Worm (Caenorhabditis elegans): ENCODE results near the gene W02H3.3.

The W02H3.3 gene

ce11 chrX:11068334-11068733 lies 29.7 kb downstream of the W02H3.3 start, which contains the start of gene apt-9 (continued):
- TF ChIP-seq tag-97 (GFP tag; IDR thresholded peaks at IDR 0.05) (no peak), fkh-10 (GFP tag; optimal IDR thresholded peaks at IDR 0.05) (peak; percentile 58), F44E2.7 (GFP tag; IDR thresholded peaks at IDR 0.05) (no peak), daf-19 (GFP tag; conservative IDR thresholded peaks at IDR 0.05) (no peak), unc-62 (GFP tag; optimal IDR thresholded peaks at IDR 0.05 in 1 of 2) (peak in 1 of 2 experiments; percentile 92), unc-62 (tag; optimal IDR thresholded peaks at IDR 0.05) (no peak), spr-3 (GFP tag; optimal IDR thresholded peaks at IDR 0.05) (no peak), ceh-44 (GFP tag; IDR thresholded peaks at IDR 0.05) (no peak), tra-1 (GFP tag; IDR thresholded peaks at IDR 0.05) (no peak), F37D6.2 (tag; optimal IDR thresholded peaks at IDR 0.05) (no peak), hlh-11 (tag; optimal IDR thresholded peaks at IDR 0.05) (no peak), duxl-1 (tag; optimal IDR thresholded peaks at IDR 0.05; ENCODE audit: poor library complexity) (no peak), T26A8.4 (GFP tag; IDR thresholded peaks at IDR 0.05) (no peak), nhr-48 (tag; optimal IDR thresholded peaks at IDR 0.05) (no peak), zfp-2 (tag; optimal IDR thresholded peaks at IDR 0.05) (no peak), dmd-6 (GFP tag; IDR thresholded peaks at IDR 0.05) (no peak), ceh-32 (tag; optimal IDR thresholded peaks at IDR 0.05; ENCODE audit: poor library complexity) (no peak), set-16 (GFP tag; IDR thresholded peaks at IDR 0.05) (peak; percentile 17; the same call in 1 of the 2 replicates), Y105C5A.15 (GFP tag; IDR thresholded peaks at IDR 0.05) (no peak), lsy-2 (tag; optimal IDR thresholded peaks at IDR 0.05) (peak in 1 of 2 experiments; percentile 50), T20F7.1 (GFP tag; optimal IDR thresholded peaks at IDR 0.05) (no peak), rbr-2 (tag; optimal IDR thresholded peaks at IDR 0.05) (peak; percentile 54), egl-43 (GFP tag; IDR thresholded peaks at IDR 0.05) (no peak), daf-8 (GFP tag; IDR thresholded peaks at IDR 0.05) (no peak), dpl-1 (GFP tag; optimal IDR thresholded peaks at IDR 0.05) (no peak), dmd-9 (GFP tag; IDR thresholded peaks at IDR 0.05) (no peak), ceh-28 (tag; optimal IDR thresholded peaks at IDR 0.05) (peak; percentile 16), egl-27 (tag; optimal IDR thresholded peaks at IDR 0.05) (no peak), nhr-77 (tag; optimal IDR thresholded peaks at IDR 0.05) (no peak), sdz-12 (GFP tag; optimal IDR thresholded peaks at IDR 0.05) (no peak), mep-1 (tag; optimal IDR thresholded peaks at IDR 0.05) (peak; percentile 47), Y5F2A.4 (GFP tag; optimal IDR thresholded peaks at IDR 0.05) (no peak)

DNA sequence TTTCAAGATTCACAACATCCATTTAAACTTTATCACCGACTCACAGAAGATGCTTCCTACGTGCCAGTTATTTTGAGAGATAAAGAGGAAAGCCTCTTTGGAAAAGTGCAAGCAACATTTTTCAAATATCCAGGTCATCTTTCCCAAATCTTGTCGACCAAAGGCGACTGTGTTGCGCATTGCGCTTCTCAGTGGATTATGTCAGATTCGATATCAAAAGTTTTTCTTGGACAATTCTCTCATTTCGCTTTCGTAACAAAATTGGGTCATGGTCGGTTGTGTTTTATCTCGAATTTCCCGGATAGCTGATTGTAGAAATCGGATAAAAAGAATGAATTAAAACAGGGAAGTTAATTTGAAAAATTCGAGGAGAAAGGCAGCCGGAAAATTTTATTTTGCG lies 30.7 kb downstream of the W02H3.3 start:
- TF ChIP-seq ceh-20 (GFP tag; IDR thresholded peaks at IDR 0.05) (no peak), pha-4 (GFP tag; IDR thresholded peaks at IDR 0.05) (no peak), pha-4 (tag; optimal IDR thresholded peaks at IDR 0.05) (no peak), nhr-11 (tag; optimal IDR thresholded peaks at IDR 0.05) (no peak), fkh-10 (GFP tag; optimal IDR thresholded peaks at IDR 0.05) (no peak), sdz-12 (GFP tag; optimal IDR thresholded peaks at IDR 0.05) (no peak), unc-62 (GFP tag; optimal IDR thresholded peaks at IDR 0.05 in 1 of 2) (no peak), unc-62 (tag; optimal IDR thresholded peaks at IDR 0.05) (no peak), zfp-2 (tag; optimal IDR thresholded peaks at IDR 0.05) (no peak), tra-1 (GFP tag; IDR thresholded peaks at IDR 0.05) (no peak), gei-8 (GFP tag; optimal IDR thresholded peaks at IDR 0.05) (no peak), unc-130 (GFP tag; optimal IDR thresholded peaks at IDR 0.05) (no peak), Y5F2A.4 (GFP tag; optimal IDR thresholded peaks at IDR 0.05) (no peak), mxl-2 (GFP tag; conservative IDR thresholded peaks at IDR 0.05) (no peak), F44E2.7 (GFP tag; IDR thresholded peaks at IDR 0.05) (no peak), mep-1 (tag; optimal IDR thresholded peaks at IDR 0.05) (no peak)

ce11 chrX:11064799-11065198 lies 33.2 kb downstream of the W02H3.3 start, which contains the start of gene lpr-4:
lpr-4 (plus strand) TSS chrX:11065126.
- no peak for TF ChIP-seq gei-8 (GFP tag; optimal IDR thresholded peaks at IDR 0.05)
- TF ChIP-seq dmd-6 (GFP tag; IDR thresholded peaks at IDR 0.05), result no peak
- no peak for TF ChIP-seq Y5F2A.4 (GFP tag; optimal IDR thresholded peaks at IDR 0.05)
- peak in 1 of 2 experiments; percentile 91 for TF ChIP-seq unc-62 (GFP tag; optimal IDR thresholded peaks at IDR 0.05 in 1 of 2)
- no peak for TF ChIP-seq unc-62 (tag; optimal IDR thresholded peaks at IDR 0.05)
- TF ChIP-seq hlh-11 (tag; optimal IDR thresholded peaks at IDR 0.05), result peak; percentile 52
- peak; percentile 34; the same call in 1 of the 2 replicates for TF ChIP-seq egl-43 (GFP tag; IDR thresholded peaks at IDR 0.05)
- no peak for TF ChIP-seq skn-1 (tag; optimal IDR thresholded peaks at IDR 0.05)
- no peak for TF ChIP-seq mxl-3 (GFP tag; optimal IDR thresholded peaks at IDR 0.05)
- TF ChIP-seq nhr-28 (tag; optimal IDR thresholded peaks at IDR 0.05), result peak; percentile 19

Data from whole organism, L4 larva.